Worm (Caenorhabditis elegans) whole organism, L4 larva: ENCODE measurements around the gene lin-31.

Experiments used
- D1046.2 ChIP-seq: fragments of 200-800 bp; sonication (Bioruptor generic); IDR thresholded peaks from 2 replicates; pipeline ENCODE4 v1.3.6; 2022; ENCODE audit warnings: missing genetic modification characterization, missing compliant biosample characterization
- F37D6.2 ChIP-seq: sonication (generic microtip); optimal IDR thresholded peaks from 2 replicates; lab custom pipeline; 2016; ENCODE audit warnings: mild to moderate bottlenecking, missing genetic modification characterization, missing compliant biosample characterization
- F44E2.7 ChIP-seq: fragments of 200-800 bp; sonication (Bioruptor generic); IDR thresholded peaks from 2 replicates; pipeline ENCODE4 v2.1.2; 2022; ENCODE audit warnings: missing genetic modification characterization, missing compliant biosample characterization
- Y105C5A.15 ChIP-seq: fragments of 200-800 bp; sonication (Bioruptor generic); IDR thresholded peaks from 2 replicates; pipeline ENCODE4 v1.3.6; 2022; ENCODE audit warnings: missing genetic modification characterization, missing compliant biosample characterization
- Y48G9A.11 ChIP-seq: fragments of 200-800 bp; sonication (Bioruptor generic); IDR thresholded peaks from 2 replicates; pipeline ENCODE4 v1.3.6; 2022; ENCODE audit warnings: missing genetic modification reagents, missing genetic modification characterization, missing compliant biosample characterization
- Y5F2A.4 ChIP-seq: fragments of 200-800 bp; sonication (Bioruptor generic); optimal IDR thresholded peaks from 2 replicates; lab custom pipeline; 2018; ENCODE audit warnings: mild to moderate bottlenecking, missing genetic modification characterization, missing compliant biosample characterization
- Y75B8A.6 ChIP-seq: fragments of 200-800 bp; sonication (Bioruptor generic); IDR thresholded peaks from 2 replicates; pipeline ENCODE4 v1.3.6; 2022; ENCODE audit warnings: missing genetic modification reagents, missing genetic modification characterization, missing compliant biosample characterization
- aha-1 ChIP-seq: fragments of 150-350 bp; peaks from one replicate; lab custom pipeline; 2014; ENCODE audit warnings: missing biosample characterization, missing genetic modification characterization
- ama-1 ChIP-seq: fragments of 150-350 bp; optimal IDR thresholded peaks from 2 replicates; lab custom pipeline; 2014; ENCODE audit warnings: inconsistent platforms, mixed read lengths
- arid-1 ChIP-seq: fragments of 200-800 bp; sonication (Bioruptor generic); conservative IDR thresholded peaks from 2 replicates; pipeline ENCODE4 v1.3.6; 2022; ENCODE audit warnings: missing genetic modification reagents, missing genetic modification characterization, missing compliant biosample characterization
- ceh-20 ChIP-seq: fragments of 200-800 bp; sonication (Bioruptor generic); IDR thresholded peaks from 2 replicates; pipeline ENCODE4 v1.3.6; 2022; ENCODE audit warnings: missing genetic modification reagents, missing genetic modification characterization, missing compliant biosample characterization
- ceh-28 ChIP-seq: fragments of 150-350 bp; optimal IDR thresholded peaks from 2 replicates; lab custom pipeline; 2014; ENCODE audit warnings: missing biosample characterization, missing genetic modification reagents, missing genetic modification characterization
- ces-1 ChIP-seq: fragments of 150-350 bp; sonication (generic microtip); optimal IDR thresholded peaks from 4 replicates; lab custom pipeline; 2014; ENCODE audit warnings: missing biosample characterization, missing genetic modification reagents, missing genetic modification characterization
- cey-2 ChIP-seq: sonication (generic microtip); optimal IDR thresholded peaks from 3 replicates; lab custom pipeline; 2017; ENCODE audit warnings: missing genetic modification characterization, mild to moderate bottlenecking, missing compliant biosample characterization, antibody characterized with exemption, borderline replicate concordance; ENCODE audit not compliant: insufficient read depth
- ctbp-1 ChIP-seq: fragments of 200-800 bp; sonication (Bioruptor generic); IDR thresholded peaks from 2 replicates; pipeline ENCODE4 v1.3.6; 2022; ENCODE audit warnings: missing genetic modification reagents, missing genetic modification characterization, missing compliant biosample characterization
- dmd-8 ChIP-seq: fragments of 200-800 bp; sonication (Bioruptor generic); IDR thresholded peaks from 2 replicates; pipeline ENCODE4 v1.3.6; 2022; ENCODE audit warnings: missing genetic modification characterization, missing compliant biosample characterization
- dmd-9 ChIP-seq: fragments of 200-800 bp; sonication (Bioruptor generic); IDR thresholded peaks from 2 replicates; pipeline ENCODE4 v1.3.6; 2022; ENCODE audit warnings: missing genetic modification reagents, missing genetic modification characterization, missing compliant biosample characterization
- egl-43 ChIP-seq: fragments of 200-800 bp; sonication (Bioruptor generic); IDR thresholded peaks from 2 replicates; pipeline ENCODE4 v1.3.6; 2022; ENCODE audit warnings: missing genetic modification reagents, missing genetic modification characterization, missing compliant biosample characterization
- gei-8 ChIP-seq: fragments of 200-800 bp; sonication (Bioruptor generic); optimal IDR thresholded peaks from 2 replicates; lab custom pipeline; 2018; ENCODE audit warnings: mild to moderate bottlenecking, missing genetic modification characterization, missing compliant biosample characterization
- hlh-11 ChIP-seq: fragments of 200-800 bp; sonication (Bioruptor generic); optimal IDR thresholded peaks from 2 replicates; lab custom pipeline; 2018; ENCODE audit warnings: mild to moderate bottlenecking, missing genetic modification characterization, missing compliant biosample characterization
- hmg-1.1 ChIP-seq: fragments of 200-800 bp; sonication (Bioruptor generic); IDR thresholded peaks from 2 replicates; pipeline ENCODE4 v1.3.6; 2022; ENCODE audit warnings: missing genetic modification reagents, missing genetic modification characterization, missing compliant biosample characterization
- jun-1 ChIP-seq: fragments of 150-350 bp; optimal IDR thresholded peaks from 2 replicates; lab custom pipeline; 2014; ENCODE audit warnings: missing biosample characterization, missing genetic modification reagents, missing genetic modification characterization
- lin-13 ChIP-seq: fragments of 150-350 bp; optimal IDR thresholded peaks from 2 replicates; lab custom pipeline; 2014; ENCODE audit warnings: missing biosample characterization, missing genetic modification reagents, missing genetic modification characterization
- lsy-2 ChIP-seq, 2 experiments: fragments of 150-350 bp in 1 of 2; sonication (generic microtip) in 1 of 2; optimal IDR thresholded peaks; 2 replicates each; lab custom pipeline; 2014 to 2017; ENCODE audit warnings: missing biosample characterization in 2 of 2, missing genetic modification characterization in 2 of 2
- mes-2 ChIP-seq: sonication (generic microtip); optimal IDR thresholded peaks from 2 replicates; lab custom pipeline; 2016; ENCODE audit warnings: missing genotype, mild to moderate bottlenecking, missing genetic modification characterization, missing compliant biosample characterization; ENCODE audit not compliant: poor library complexity, severe bottlenecking
- mxl-2 ChIP-seq: fragments of 200-800 bp; sonication (Bioruptor generic); conservative IDR thresholded peaks from 2 replicates; pipeline ENCODE4 v1.3.6; 2022; ENCODE audit warnings: missing genetic modification reagents, missing genetic modification characterization, missing compliant biosample characterization
- nhr-11 ChIP-seq: fragments of 150-350 bp; optimal IDR thresholded peaks from 2 replicates; lab custom pipeline; 2014; ENCODE audit warnings: missing biosample characterization, missing genetic modification characterization
- nhr-6 ChIP-seq: fragments of 150-350 bp; optimal IDR thresholded peaks from 2 replicates; lab custom pipeline; 2014; ENCODE audit warnings: missing biosample characterization, missing genetic modification characterization
- pha-4 ChIP-seq, 2 experiments: fragments of 150-350 bp in 1 of 2; fragments of 200-800 bp in 1 of 2; sonication (Bioruptor generic) in 1 of 2; IDR thresholded peaks in 1 of 2; optimal IDR thresholded peaks in 1 of 2; 2 replicates each; pipeline versions ENCODE4 v1.3.6 to Lab custom; 2014 to 2022; ENCODE audit warnings: missing genetic modification characterization in 2 of 2, missing genetic modification reagents in 2 of 2, missing biosample characterization in 1 of 2, missing compliant biosample characterization in 1 of 2
- set-16 ChIP-seq: fragments of 200-800 bp; sonication (Bioruptor generic); IDR thresholded peaks from 2 replicates; pipeline ENCODE4 v1.3.6; 2022; ENCODE audit warnings: missing genetic modification reagents, missing genetic modification characterization, missing compliant biosample characterization
- snpc-4 ChIP-seq: fragments of 150-350 bp; optimal IDR thresholded peaks from 2 replicates; lab custom pipeline; 2014; ENCODE audit warnings: missing biosample characterization, missing genetic modification characterization
- tra-1 ChIP-seq: fragments of 200-800 bp; sonication (Bioruptor generic); IDR thresholded peaks from 2 replicates; pipeline ENCODE4 v1.3.6; 2022; ENCODE audit warnings: missing genetic modification reagents, missing genetic modification characterization, missing compliant biosample characterization
- unc-62 ChIP-seq, 3 experiments: fragments of 150-350 bp in 1 of 3; sonication (generic microtip); optimal IDR thresholded peaks in 2 of 3; peaks in 1 of 3; 1 replicate in 1 of 3; 2 replicates in 2 of 3; lab custom pipeline; 2014 to 2017; ENCODE audit warnings: missing biosample characterization in 3 of 3, missing genetic modification characterization in 3 of 3, missing genetic modification reagents in 3 of 3, missing genotype in 1 of 3
- zag-1 ChIP-seq: fragments of 150-350 bp; optimal IDR thresholded peaks from 2 replicates; lab custom pipeline; 2014; ENCODE audit warnings: missing biosample characterization, missing genetic modification characterization
- zfp-3 ChIP-seq: fragments of 200-800 bp; sonication (Bioruptor generic); conservative IDR thresholded peaks from 2 replicates; pipeline ENCODE4 v1.3.6; 2022; ENCODE audit warnings: missing genetic modification reagents, missing genetic modification characterization, missing compliant biosample characterization
- ztf-7 ChIP-seq: fragments of 150-350 bp; optimal IDR thresholded peaks from 2 replicates; lab custom pipeline; 2014; ENCODE audit warnings: missing biosample characterization, missing genetic modification characterization

lin-31 gene

ce11 chrII:3972153-3972552 lies 10.2 kb upstream of the lin-31 start, which contains the start of gene K10G6.9:
Gene K10G6.9, plus strand, starts transcription at chrII:3972262.
- TF ChIP-seq zag-1 (no peak), mes-2 (peak; percentile 12), nhr-11 (tag; lab: Kevin White, UChicago) (no peak), snpc-4 (tag; lab: Kevin White, UChicago) (no peak), cey-2 (tag; lab: Kevin White, UChicago) (no peak), unc-62 (GFP tag; optimal IDR thresholded peaks at IDR 0.05 in 1 of 2; lab: Kevin White, UChicago) (peak in 1 of 2 experiments; percentile 59), unc-62 (tag; optimal IDR thresholded peaks at IDR 0.05; lab: Kevin White, UChicago) (no peak), ama-1 (peak; percentile 61), ces-1 (GFP tag; lab: Kevin White, UChicago) (no peak), ztf-7 (tag; lab: Kevin White, UChicago) (no peak), jun-1 (tag; lab: Kevin White, UChicago) (no peak), arid-1 (GFP tag; lab: Robert Waterston, UW) (no peak), dmd-9 (no peak)

DNA sequence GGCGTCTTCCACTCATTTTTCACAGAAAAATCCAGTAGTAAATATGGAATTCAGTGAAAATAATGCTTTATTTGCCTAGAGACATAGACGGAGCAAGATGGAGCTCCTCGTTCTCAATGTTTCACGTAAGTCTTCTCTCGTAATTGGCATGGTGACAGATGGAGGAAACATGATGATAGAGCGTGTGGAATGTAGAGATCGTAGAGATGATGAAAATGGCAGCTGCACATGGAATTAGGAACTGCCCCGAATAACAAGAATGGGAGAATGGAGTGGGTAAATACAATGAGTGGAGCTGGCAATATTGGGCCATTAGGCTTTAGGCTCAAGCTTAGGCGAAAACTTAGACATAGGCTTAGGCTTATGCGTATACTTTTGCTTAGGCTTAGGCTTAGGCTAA lies 7.4 kb upstream of the lin-31 start, which contains the start of gene cank-26:
Gene cank-26 (minus strand): TSS at position 113 of the 400 bp plus-strand sequence.
- TF ChIP-seq unc-62 (GFP tag; optimal IDR thresholded peaks at IDR 0.05 in 1 of 2; lab: Kevin White, UChicago) (peak in 1 of 2 experiments; percentile 31), unc-62 (tag; optimal IDR thresholded peaks at IDR 0.05; lab: Kevin White, UChicago) (no peak), aha-1 (tag; lab: Kevin White, UChicago) (peak; percentile 28), mes-2 (no peak)

ce11 chrII:3975942-3976341 lies 6.4 kb upstream of the lin-31 start, which contains the start of gene dos-2:
Gene dos-2, plus strand, starts transcription at chrII:3976242.
- 0 out of 2 replicates have a peak, but pooled peaks have one; percentile 23 for TF ChIP-seq D1046.2 (GFP tag; lab: Robert Waterston, UW)
- TF ChIP-seq mes-2: no peak

ce11 chrII:3978198-3978597 lies 4.2 kb upstream of the lin-31 start:
- TF ChIP-seq unc-62 (GFP tag; optimal IDR thresholded peaks at IDR 0.05 in 1 of 2; lab: Kevin White, UChicago): peak in 1 of 2 experiments; percentile 69
- no peak for TF ChIP-seq unc-62 (tag; optimal IDR thresholded peaks at IDR 0.05; lab: Kevin White, UChicago)
- no peak for TF ChIP-seq zfp-3
- TF ChIP-seq set-16 (GFP tag; lab: Robert Waterston, UW): no peak

- TF ChIP-seq mxl-2: no peak
- TF ChIP-seq set-16 (GFP tag; lab: Robert Waterston, UW): peak; percentile 65; the same call in 1 of the 2 replicates
These were observed 2.0 kb upstream of the lin-31 start for ce11 chrII:3980373-3980772.

- no peak for TF ChIP-seq ctbp-1 (GFP tag; lab: Robert Waterston, UW)
- no peak for TF ChIP-seq F37D6.2 (tag; lab: Kevin White, UChicago)
- TF ChIP-seq lin-13 (GFP tag; lab: Kevin White, UChicago): no peak
- no peak for TF ChIP-seq pha-4 (GFP tag; IDR thresholded peaks at IDR 0.05; lab: Robert Waterston, UW)
- no peak for TF ChIP-seq pha-4 (tag; optimal IDR thresholded peaks at IDR 0.05; lab: Kevin White, UChicago)
- TF ChIP-seq egl-43 (GFP tag; lab: Robert Waterston, UW): no peak
- TF ChIP-seq nhr-6 (tag; lab: Kevin White, UChicago): no peak
- no peak for TF ChIP-seq Y105C5A.15 (GFP tag; lab: Robert Waterston, UW)
- TF ChIP-seq dmd-9: no peak
- TF ChIP-seq Y75B8A.6 (GFP tag; lab: Robert Waterston, UW): no peak
- TF ChIP-seq hmg-1.1: no peak
- no peak for TF ChIP-seq ceh-20 (GFP tag; lab: Robert Waterston, UW)
- TF ChIP-seq tra-1 (GFP tag; lab: Robert Waterston, UW): no peak
- no peak for TF ChIP-seq dmd-8 (GFP tag; lab: Robert Waterston, UW)
- TF ChIP-seq ceh-28 (tag; lab: Kevin White, UChicago): no peak
- TF ChIP-seq hlh-11 (tag; lab: Kevin White, UChicago): no peak
- TF ChIP-seq Y5F2A.4: no peak
- no peak for TF ChIP-seq lsy-2 (tag; optimal IDR thresholded peaks at IDR 0.05; lab: Kevin White, UChicago)
- TF ChIP-seq F44E2.7 (GFP tag; lab: Robert Waterston, UW): no peak
- no peak for TF ChIP-seq gei-8 (GFP tag; lab: Kevin White, UChicago)
- no peak for TF ChIP-seq Y48G9A.11 (GFP tag; lab: Robert Waterston, UW)
These were observed 1.9 kb downstream of the lin-31 start for ce11 chrII:3984242-3984641.
